Fruit fly (Drosophila melanogaster) whole organism, embryonic: ENCODE measurements around the gene CG10211.

Experiments used
- Adf1 ChIP-seq: fragments of 200-800 bp; sonication (Bioruptor generic); IDR thresholded peaks from 2 replicates; pipeline ENCODE4 v1.3.6; 2022; ENCODE audit warnings: missing biosample characterization, missing genetic modification characterization
- CG10654 ChIP-seq: fragments of 200-800 bp; sonication (Bioruptor generic); optimal IDR thresholded peaks from 2 replicates; lab custom pipeline; 2016; ENCODE audit warnings: missing biosample characterization, missing genetic modification characterization
- CG11695 ChIP-seq: fragments of 200-800 bp; sonication (Bioruptor generic); IDR thresholded peaks from 3 replicates; pipeline ENCODE4 v1.3.6; 2022; ENCODE audit warnings: missing biosample characterization, missing genetic modification characterization
- CG12769 ChIP-seq: fragments of 200-800 bp; sonication (Bioruptor generic); optimal IDR thresholded peaks from 2 replicates; lab custom pipeline; 2019; ENCODE audit warnings: missing biosample characterization, mild to moderate bottlenecking, missing genetic modification characterization, moderate library complexity
- CG13296 ChIP-seq: fragments of 200-800 bp; sonication (Bioruptor generic); optimal IDR thresholded peaks from 3 replicates; lab custom pipeline; 2018; ENCODE audit warnings: missing biosample characterization, mild to moderate bottlenecking, missing genetic modification characterization
- CG1603 ChIP-seq: fragments of 200-800 bp; sonication (Bioruptor generic); optimal IDR thresholded peaks from 2 replicates; lab custom pipeline; 2019; ENCODE audit warnings: missing biosample characterization, mild to moderate bottlenecking, missing genetic modification characterization, moderate library complexity
- CG1647 ChIP-seq: fragments of 200-800 bp; sonication (Bioruptor generic); optimal IDR thresholded peaks from 3 replicates; lab custom pipeline; 2016; ENCODE audit warnings: missing biosample characterization, missing genetic modification characterization
- CG16815 ChIP-seq: fragments of 200-800 bp; sonication (Bioruptor generic); optimal IDR thresholded peaks from 3 replicates; lab custom pipeline; 2017; ENCODE audit warnings: missing biosample characterization, mild to moderate bottlenecking, missing genetic modification characterization
- CG17361 ChIP-seq: fragments of 200-800 bp; sonication (Bioruptor generic); IDR thresholded peaks from 3 replicates; pipeline ENCODE4 v1.3.6; 2022; ENCODE audit warnings: missing biosample characterization, missing genetic modification characterization
- CG17385 ChIP-seq: fragments of 200-800 bp; sonication (Bioruptor generic); optimal IDR thresholded peaks from 3 replicates; lab custom pipeline; 2018; ENCODE audit warnings: missing biosample characterization, mild to moderate bottlenecking, missing genetic modification characterization
- CG18599 ChIP-seq: fragments of 200-800 bp; sonication (Bioruptor generic); optimal IDR thresholded peaks from 3 replicates; lab custom pipeline; 2017; ENCODE audit warnings: missing biosample characterization, missing genetic modification characterization, mild to moderate bottlenecking, moderate library complexity, missing genetic modification reagents
- CG2889 ChIP-seq: fragments of 200-800 bp; sonication (Bioruptor generic); IDR thresholded peaks from 3 replicates; pipeline ENCODE4 v1.3.6; 2022; ENCODE audit warnings: missing biosample characterization, missing genetic modification characterization
- CG34376 ChIP-seq: fragments of 200-800 bp; sonication (Bioruptor generic); optimal IDR thresholded peaks from 2 replicates; lab custom pipeline; 2018; ENCODE audit warnings: missing biosample characterization, mild to moderate bottlenecking, missing genetic modification characterization
- CG4360 ChIP-seq: fragments of 200-800 bp; sonication (Bioruptor generic); IDR thresholded peaks from 2 replicates; pipeline ENCODE4 v1.3.6; 2022; ENCODE audit warnings: missing biosample characterization, missing genetic modification characterization
- CG5953 ChIP-seq: fragments of 200-800 bp; sonication (Bioruptor generic); IDR thresholded peaks from 2 replicates; pipeline ENCODE4 v1.3.6; 2022; ENCODE audit warnings: missing biosample characterization, missing genetic modification characterization
- CG6813 ChIP-seq: fragments of 200-800 bp; sonication (Bioruptor generic); optimal IDR thresholded peaks from 2 replicates; lab custom pipeline; 2017; ENCODE audit warnings: missing biosample characterization, missing genetic modification characterization, mild to moderate bottlenecking, moderate library complexity, missing genetic modification reagents
- CG7372 ChIP-seq: fragments of 200-800 bp; sonication (Bioruptor generic); IDR thresholded peaks from 2 replicates; pipeline ENCODE4 v1.3.6; 2022; ENCODE audit warnings: missing biosample characterization, missing genetic modification characterization
- CG8290 ChIP-seq, 3 experiments: fragments of 200-800 bp; sonication (Bioruptor generic); optimal IDR thresholded peaks; 2 replicates each; lab custom pipeline; 2016 to 2019; ENCODE audit warnings: missing biosample characterization in 3 of 3, missing genetic modification characterization in 3 of 3, mild to moderate bottlenecking in 2 of 3, moderate library complexity in 1 of 3
- CG9437 ChIP-seq: fragments of 200-800 bp; sonication (Bioruptor generic); optimal IDR thresholded peaks from 2 replicates; lab custom pipeline; 2018; ENCODE audit warnings: missing biosample characterization, mild to moderate bottlenecking, missing genetic modification characterization
- CG9932 ChIP-seq: fragments of 200-800 bp; sonication (Bioruptor generic); IDR thresholded peaks from 2 replicates; pipeline ENCODE4 v1.3.6; 2022; ENCODE audit warnings: missing biosample characterization, missing genetic modification characterization
- Dfd ChIP-seq, 2 experiments: fragments of >200 bp; optimal IDR thresholded peaks; 2 replicates each; lab custom pipeline; 2017; ENCODE audit warnings: missing biosample characterization in 2 of 2, missing genetic modification characterization in 2 of 2
- Ets97D ChIP-seq: fragments of 200-800 bp; sonication (Bioruptor generic); optimal IDR thresholded peaks from 3 replicates; lab custom pipeline; 2016; ENCODE audit warnings: missing biosample characterization, missing genetic modification characterization
- Hmr ChIP-seq: fragments of 200-800 bp; sonication (Bioruptor generic); optimal IDR thresholded peaks from 3 replicates; lab custom pipeline; 2017; ENCODE audit warnings: mild to moderate bottlenecking, missing biosample characterization, missing genetic modification reagents, missing genetic modification characterization
- Med ChIP-seq: fragments of 200-800 bp; sonication (Bioruptor generic); peaks from one replicate; lab custom pipeline; 2016; ENCODE audit warnings: missing biosample characterization, missing genetic modification characterization, mild to moderate bottlenecking, inconsistent platforms, moderate library complexity
- Poxn ChIP-seq: fragments of 200-800 bp; sonication (Bioruptor generic); IDR thresholded peaks from 2 replicates; pipeline ENCODE4 v1.3.6; 2022; ENCODE audit warnings: missing biosample characterization, missing genetic modification characterization
- ash1 ChIP-seq: fragments of 200-800 bp; sonication (Bioruptor generic); optimal IDR thresholded peaks from 2 replicates; lab custom pipeline; 2018; ENCODE audit warnings: missing biosample characterization, mild to moderate bottlenecking, missing genetic modification characterization
- caup ChIP-seq: fragments of 200-800 bp; sonication (Bioruptor generic); optimal IDR thresholded peaks from 3 replicates; lab custom pipeline; 2017; ENCODE audit warnings: missing biosample characterization, mild to moderate bottlenecking, missing genetic modification characterization, moderate library complexity; ENCODE audit not compliant: severe bottlenecking
- chinmo ChIP-seq: fragments of 200-800 bp; sonication (Bioruptor generic); IDR thresholded peaks from 4 replicates; pipeline ENCODE4 v1.3.6; 2022; ENCODE audit warnings: missing biosample characterization, missing genetic modification characterization; ENCODE audit not compliant: partially characterized antibody
- corto ChIP-seq: fragments of 200-800 bp; sonication (Bioruptor generic); optimal IDR thresholded peaks from 2 replicates; lab custom pipeline; 2016; ENCODE audit warnings: missing biosample characterization, mild to moderate bottlenecking, missing genetic modification characterization, moderate library complexity
- cwo ChIP-seq: fragments of 200-800 bp; sonication (Bioruptor generic); optimal IDR thresholded peaks from 3 replicates; lab custom pipeline; 2017; ENCODE audit warnings: missing biosample characterization, missing genetic modification characterization, mild to moderate bottlenecking, moderate library complexity, missing genetic modification reagents
- en ChIP-seq: fragments of 200-800 bp; sonication (Bioruptor generic); optimal IDR thresholded peaks from 2 replicates; lab custom pipeline; 2016; ENCODE audit warnings: missing biosample characterization, missing genetic modification characterization
- eve ChIP-seq, 2 experiments: fragments of >200 bp; optimal IDR thresholded peaks; 2 replicates each; lab custom pipeline; 2017; ENCODE audit warnings: missing biosample characterization in 2 of 2, missing genetic modification characterization in 2 of 2
- eyg ChIP-seq: fragments of 200-800 bp; sonication (Bioruptor generic); optimal IDR thresholded peaks from 3 replicates; lab custom pipeline; 2016; ENCODE audit warnings: missing biosample characterization, missing genetic modification characterization
- grau ChIP-seq: fragments of 200-800 bp; optimal IDR thresholded peaks from 3 replicates; lab custom pipeline; 2019; ENCODE audit warnings: missing biosample characterization, mild to moderate bottlenecking, missing genetic modification characterization, moderate library complexity
- h ChIP-seq: fragments of >200 bp; optimal IDR thresholded peaks from 2 replicates; lab custom pipeline; 2017
- lab ChIP-seq: fragments of 200-800 bp; sonication (Bioruptor generic); optimal IDR thresholded peaks from 3 replicates; lab custom pipeline; 2017; ENCODE audit warnings: missing biosample characterization, missing genetic modification characterization, mild to moderate bottlenecking, moderate library complexity, missing genetic modification reagents
- nau ChIP-seq: fragments of 200-800 bp; sonication (Bioruptor generic); optimal IDR thresholded peaks from 3 replicates; lab custom pipeline; 2017; ENCODE audit warnings: missing biosample characterization, mild to moderate bottlenecking, missing genetic modification characterization, missing genetic modification reagents
- phol ChIP-seq: fragments of 200-800 bp; sonication (Bioruptor generic); optimal IDR thresholded peaks from 3 replicates; lab custom pipeline; 2018; ENCODE audit warnings: missing biosample characterization, mild to moderate bottlenecking, missing genetic modification characterization, moderate library complexity
- rib ChIP-seq: fragments of 200-800 bp; sonication (Bioruptor generic); IDR thresholded peaks from 2 replicates; pipeline ENCODE4 v1.3.6; 2022; ENCODE audit warnings: missing biosample characterization, missing genetic modification characterization
- run ChIP-seq: fragments of 200-800 bp; sonication (Bioruptor generic); optimal IDR thresholded peaks from 3 replicates; lab custom pipeline; 2018; ENCODE audit warnings: missing biosample characterization, mild to moderate bottlenecking, missing genetic modification characterization
- sd ChIP-seq: fragments of 200-800 bp; sonication (Bioruptor generic); optimal IDR thresholded peaks from 3 replicates; lab custom pipeline; 2018; ENCODE audit warnings: missing biosample characterization, mild to moderate bottlenecking, missing genetic modification characterization, moderate library complexity
- sens ChIP-seq: fragments of 200-800 bp; sonication (Bioruptor generic); peaks from one replicate; lab custom pipeline; 2016; ENCODE audit warnings: missing biosample characterization, missing genetic modification characterization
- so ChIP-seq: fragments of 200-800 bp; sonication (Bioruptor generic); IDR thresholded peaks from 3 replicates; pipeline ENCODE4 v1.3.6; 2022; ENCODE audit warnings: missing biosample characterization, missing genetic modification characterization
- sqz ChIP-seq: fragments of 200-800 bp; sonication (Bioruptor generic); optimal IDR thresholded peaks from 3 replicates; lab custom pipeline; 2018; ENCODE audit warnings: missing biosample characterization, mild to moderate bottlenecking, missing genetic modification characterization
- vvl ChIP-seq: fragments of 200-800 bp; sonication (Bioruptor generic); IDR thresholded peaks from 2 replicates; pipeline ENCODE4 v1.3.6; 2022; ENCODE audit warnings: missing biosample characterization, missing genetic modification characterization
- z ChIP-seq: fragments of 200-800 bp; sonication (Bioruptor generic); IDR thresholded peaks from 3 replicates; pipeline ENCODE4 v1.3.6; 2022; ENCODE audit warnings: missing biosample characterization, missing genetic modification characterization

CG10211 gene

dm6 chr2L:18563020-18563546 is 45.8 kb downstream of the CG10211 start (continued):
- TF ChIP-seq z (GFP tag; lab: Robert Waterston, UW), result peak; percentile 98
- TF ChIP-seq cwo (GFP tag; lab: Kevin White, UChicago), result peak; percentile 65
- no peak for TF ChIP-seq CG7372 (GFP tag; lab: Robert Waterston, UW)
- peak; percentile 42 for TF ChIP-seq caup
- peak; percentile 47 for TF ChIP-seq nau
- TF ChIP-seq CG34376, result peak; percentile 73
- no peak for TF ChIP-seq CG10654 (GFP tag; lab: Kevin White, UChicago)
- peak; percentile 73; the same call in 2 of the 3 replicates for TF ChIP-seq so (GFP tag; lab: Robert Waterston, UW)
- TF ChIP-seq chinmo (GFP tag; lab: Robert Waterston, UW), result peak; percentile 70; the same call in 1 of the 4 replicates
- no peak for TF ChIP-seq eyg (GFP tag; lab: Kevin White, UChicago)
- peak; percentile 61 for TF ChIP-seq CG13296 (GFP tag; lab: Kevin White, UChicago)
- TF ChIP-seq CG17361 (GFP tag; lab: Robert Waterston, UW), result peak; percentile 35; the same call in 2 of the 3 replicates
- 0 out of 2 replicates have a peak, but pooled peaks have one; percentile 10 for TF ChIP-seq Adf1 (GFP tag; lab: Robert Waterston, UW)
- TF ChIP-seq lab (GFP tag; lab: Kevin White, UChicago), result peak; percentile 49
- TF ChIP-seq, all 482 proteins: peak for 73

- TF ChIP-seq phol (tag; lab: Kevin White, UChicago) (no peak), corto (GFP tag; lab: Kevin White, UChicago) (peak; percentile 8), vvl (no peak), chinmo (GFP tag; lab: Robert Waterston, UW) (peak; percentile 38; the same call in 1 of the 4 replicates), sd (peak; percentile 43), eve (GFP tag; optimal IDR thresholded peaks at IDR 0.05; lab: Kevin White, UChicago) (peak in 1 of 2 experiments; percentile 59), z (GFP tag; lab: Robert Waterston, UW) (peak; percentile 92), CG11695 (GFP tag; lab: Robert Waterston, UW) (no peak), CG9437 (GFP tag; lab: Kevin White, UChicago) (peak; percentile 38), CG16815 (GFP tag; lab: Kevin White, UChicago) (no peak)
Measured at dm6 chr2L:18563991-18564390, 46.7 kb downstream of the CG10211 start.

- TF ChIP-seq ash1 (GFP tag; lab: Kevin White, UChicago) (no peak), CG18599 (GFP tag; lab: Kevin White, UChicago) (peak; percentile 20), CG1603 (peak; percentile 6), grau (peak; percentile 33), h (lab: Kevin White, UChicago) (no peak), CG6813 (GFP tag; lab: Kevin White, UChicago) (peak; percentile 1), Hmr (GFP tag; lab: Kevin White, UChicago) (peak; percentile 18), sqz (GFP tag; lab: Kevin White, UChicago) (peak; percentile 6), CG2889 (GFP tag; lab: Robert Waterston, UW) (0 out of 3 replicates have a peak, but pooled peaks have one; percentile 7), CG9932 (GFP tag; lab: Robert Waterston, UW) (0 out of 2 replicates have a peak, but pooled peaks have one; percentile 24), CG17385 (GFP tag; lab: Kevin White, UChicago) (peak; percentile 8), lab (GFP tag; lab: Kevin White, UChicago) (peak; percentile 12), CG1647 (GFP tag; lab: Kevin White, UChicago) (no peak), sens (GFP tag; lab: Kevin White, UChicago) (peak; percentile 77), CG4360 (GFP tag; lab: Robert Waterston, UW) (no peak), Dfd (GFP tag; optimal IDR thresholded peaks at IDR 0.05; lab: Kevin White, UChicago) (no peak), Poxn (GFP tag; lab: Robert Waterston, UW) (no peak), en (peak; percentile 12), run (tag; lab: Kevin White, UChicago) (no peak), Ets97D (GFP tag; lab: Kevin White, UChicago) (peak; percentile 81), CG12769 (no peak), CG8290 (GFP tag; optimal IDR thresholded peaks at IDR 0.05; lab: Kevin White, UChicago) (no peak), CG8290 (tag; optimal IDR thresholded peaks at IDR 0.05; lab: Kevin White, UChicago) (no peak), CG5953 (0 out of 2 replicates have a peak, but pooled peaks have one; percentile 30), rib (GFP tag; lab: Robert Waterston, UW) (0 out of 2 replicates have a peak, but pooled peaks have one; percentile 40), CG11695 (GFP tag; lab: Robert Waterston, UW) (0 out of 3 replicates have a peak, but pooled peaks have one; percentile 21), Med (GFP tag; lab: Kevin White, UChicago) (peak; percentile 74)
Measured at dm6 chr2L:18564417-18564816, 47.1 kb downstream of the CG10211 start.
